Worm (Caenorhabditis elegans): ENCODE measurements around the gene pals-24.

Gene pals-24

DNA sequence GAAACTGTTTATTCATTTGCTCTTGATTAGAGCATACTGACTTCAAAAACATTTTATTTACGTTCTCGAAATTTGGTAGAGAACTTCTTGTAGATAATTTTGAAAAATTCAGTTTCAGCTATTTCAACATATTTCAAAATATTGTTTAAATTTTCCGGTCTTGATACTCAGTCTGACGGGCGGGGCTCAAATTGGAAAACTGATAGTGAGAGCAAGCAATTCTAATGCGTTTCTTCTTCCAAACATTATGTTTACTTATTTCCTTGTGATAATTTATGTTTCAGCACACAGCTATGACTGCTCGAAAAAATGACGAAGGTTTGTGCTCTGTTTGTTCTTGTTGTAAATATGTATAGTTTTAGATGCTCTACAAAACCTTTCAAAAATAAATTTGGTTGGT is at the start of gene pals-24:
Gene pals-24 (plus strand): TSS at position 237 of the 400 bp plus-strand sequence.
- TF ChIP-seq flh-1 (GFP tag; optimal IDR thresholded peaks at IDR 0.05): no peak
- no peak for TF ChIP-seq elt-3 (tag; optimal IDR thresholded peaks at IDR 0.05)
- TF ChIP-seq nhr-28 (tag; optimal IDR thresholded peaks at IDR 0.05): no peak
- TF ChIP-seq sem-2 (GFP tag; optimal IDR thresholded peaks at IDR 0.05): no peak
- TF ChIP-seq nhr-237 (tag; optimal IDR thresholded peaks at IDR 0.05): no peak
- TF ChIP-seq mep-1 (tag; optimal IDR thresholded peaks at IDR 0.05): no peak
- no peak for TF ChIP-seq mab-5 (tag; optimal IDR thresholded peaks at IDR 0.05)
- TF ChIP-seq blmp-1 (tag; optimal IDR thresholded peaks at IDR 0.05): no peak
- TF ChIP-seq mls-2 (tag; optimal IDR thresholded peaks at IDR 0.05): no peak
- no peak for TF ChIP-seq cnd-1 (tag; optimal IDR thresholded peaks at IDR 0.05)
- TF ChIP-seq pha-4 (tag; optimal IDR thresholded peaks at IDR 0.05): no peak
- TF ChIP-seq ceh-43 (GFP tag; optimal IDR thresholded peaks at IDR 0.05): no peak
- TF ChIP-seq lin-13 (tag; optimal IDR thresholded peaks at IDR 0.05): no peak
- TF ChIP-seq ceh-83 (GFP tag; optimal IDR thresholded peaks at IDR 0.05): no peak
- no peak for TF ChIP-seq zip-8 (tag; optimal IDR thresholded peaks at IDR 0.05)
- no peak for TF ChIP-seq snpc-4 (tag; optimal IDR thresholded peaks at IDR 0.05)
- no peak for TF ChIP-seq lsy-2 (tag; optimal IDR thresholded peaks at IDR 0.05)
- no peak for TF ChIP-seq elt-1 (tag; optimal IDR thresholded peaks at IDR 0.05; ENCODE audit: borderline replicate concordance, insufficient read depth)
- no peak for TF ChIP-seq nhr-12 (tag; optimal IDR thresholded peaks at IDR 0.05)

ce11 chrIII:72078-72477 is 48.2 kb upstream of the pals-24 start:
- TF ChIP-seq tbx-8 (GFP tag; optimal IDR thresholded peaks at IDR 0.05): no peak
- TF ChIP-seq zip-8 (tag; optimal IDR thresholded peaks at IDR 0.05): no peak
- no peak for TF ChIP-seq blmp-1 (tag; optimal IDR thresholded peaks at IDR 0.05)
- TF ChIP-seq nhr-237 (tag; optimal IDR thresholded peaks at IDR 0.05): no peak
- no peak for TF ChIP-seq elt-1 (tag; optimal IDR thresholded peaks at IDR 0.05; ENCODE audit: borderline replicate concordance, insufficient read depth)
- no peak for TF ChIP-seq bed-3 (GFP tag; optimal IDR thresholded peaks at IDR 0.05)
- no peak for TF ChIP-seq ham-2 (GFP tag; optimal IDR thresholded peaks at IDR 0.05)
- no peak for TF ChIP-seq lin-13 (tag; optimal IDR thresholded peaks at IDR 0.05)
- TF ChIP-seq unc-62 (GFP tag; optimal IDR thresholded peaks at IDR 0.05): no peak
- no peak for TF ChIP-seq elt-3 (tag; optimal IDR thresholded peaks at IDR 0.05)
- no peak for TF ChIP-seq M03D4.4 (tag; optimal IDR thresholded peaks at IDR 0.05)
- TF ChIP-seq nhr-28 (tag; optimal IDR thresholded peaks at IDR 0.05): no peak
- no peak for TF ChIP-seq flh-1 (GFP tag; optimal IDR thresholded peaks at IDR 0.05)
- no peak for TF ChIP-seq pha-4 (tag; optimal IDR thresholded peaks at IDR 0.05)
- no peak for TF ChIP-seq mep-1 (tag; optimal IDR thresholded peaks at IDR 0.05)
- no peak for TF ChIP-seq ceh-39 (tag; optimal IDR thresholded peaks at IDR 0.05)

DNA sequence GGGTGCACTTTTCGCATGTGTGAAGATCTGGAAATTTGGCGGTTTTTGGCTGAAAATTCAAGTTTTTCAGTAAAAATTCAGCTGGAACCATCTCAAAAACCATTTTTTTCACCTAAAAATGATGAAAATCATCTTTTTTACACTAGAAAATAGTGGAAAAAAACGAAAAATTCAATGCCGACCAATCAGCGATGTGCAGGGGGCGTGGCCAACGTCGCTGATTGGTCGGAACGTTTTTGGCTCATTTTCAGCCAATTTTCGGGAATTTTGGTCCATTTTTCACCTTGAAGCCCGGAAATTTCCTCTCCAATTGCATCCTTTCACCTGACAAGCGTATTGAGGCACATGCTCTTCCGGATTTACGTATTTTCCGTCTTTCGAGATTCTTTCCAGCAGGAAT is 35.9 kb upstream of the pals-24 start:
- TF ChIP-seq elt-3 (tag; optimal IDR thresholded peaks at IDR 0.05) (no peak), unc-120 (tag; optimal IDR thresholded peaks at IDR 0.05; ENCODE audit: poor library complexity, severe bottlenecking) (no peak), lsy-2 (tag; optimal IDR thresholded peaks at IDR 0.05) (no peak), lin-13 (tag; optimal IDR thresholded peaks at IDR 0.05) (no peak), mls-2 (tag; optimal IDR thresholded peaks at IDR 0.05) (no peak), ces-1 (GFP tag; optimal IDR thresholded peaks at IDR 0.05) (no peak), drap-1 (GFP tag; optimal IDR thresholded peaks at IDR 0.05) (no peak), M03D4.4 (tag; optimal IDR thresholded peaks at IDR 0.05) (no peak), unc-62 (GFP tag; optimal IDR thresholded peaks at IDR 0.05) (no peak), elt-1 (tag; optimal IDR thresholded peaks at IDR 0.05; ENCODE audit: borderline replicate concordance, insufficient read depth) (no peak), nhr-76 (tag; optimal IDR thresholded peaks at IDR 0.05) (no peak), nhr-12 (tag; optimal IDR thresholded peaks at IDR 0.05) (no peak), lin-32 (GFP tag; optimal IDR thresholded peaks at IDR 0.05) (no peak), nhr-2 (tag; optimal IDR thresholded peaks at IDR 0.05) (no peak), bed-3 (GFP tag; optimal IDR thresholded peaks at IDR 0.05) (no peak), snpc-4 (tag; optimal IDR thresholded peaks at IDR 0.05) (no peak), blmp-1 (tag; optimal IDR thresholded peaks at IDR 0.05) (no peak), sem-2 (GFP tag; optimal IDR thresholded peaks at IDR 0.05) (no peak)

ce11 chrIII:86316-86715 is 33.9 kb upstream of the pals-24 start, which contains the start of gene attf-3:
attf-3 (minus strand) TSS chrIII:86384.
- TF ChIP-seq nhr-237 (tag; optimal IDR thresholded peaks at IDR 0.05) (peak; percentile 68), lin-32 (GFP tag; optimal IDR thresholded peaks at IDR 0.05) (no peak), zip-8 (tag; optimal IDR thresholded peaks at IDR 0.05) (no peak), unc-39 (tag; optimal IDR thresholded peaks at IDR 0.05) (no peak), lin-13 (tag; optimal IDR thresholded peaks at IDR 0.05) (peak; percentile 56), ceh-43 (GFP tag; optimal IDR thresholded peaks at IDR 0.05) (no peak), pha-4 (tag; optimal IDR thresholded peaks at IDR 0.05) (peak; percentile 46), mep-1 (tag; optimal IDR thresholded peaks at IDR 0.05) (peak; percentile 78), ceh-39 (tag; optimal IDR thresholded peaks at IDR 0.05) (peak; percentile 50), ceh-83 (GFP tag; optimal IDR thresholded peaks at IDR 0.05) (no peak), elt-1 (tag; optimal IDR thresholded peaks at IDR 0.05; ENCODE audit: borderline replicate concordance, insufficient read depth) (no peak), hlh-1 (tag; optimal IDR thresholded peaks at IDR 0.05) (peak; percentile 13), cnd-1 (tag; optimal IDR thresholded peaks at IDR 0.05) (no peak), lsy-2 (tag; optimal IDR thresholded peaks at IDR 0.05) (peak; percentile 71), ces-1 (GFP tag; optimal IDR thresholded peaks at IDR 0.05) (peak; percentile 61)
